Fruit fly (Drosophila melanogaster) whole organism, embryonic: Measurements from ENCODE around the gene MBD-like.
A peak's percentile ranks its signal among the peaks of the same experiment; 100 is the strongest.

Source experiments
- Antp ChIP-seq: fragments of 200-800 bp; sonication (Bioruptor generic); optimal IDR thresholded peaks from 3 replicates; lab custom pipeline; 2016; ENCODE audit warnings: missing biosample characterization, missing genetic modification characterization
- Atf6 ChIP-seq: fragments of 200-800 bp; sonication (Bioruptor generic); IDR thresholded peaks from 2 replicates; pipeline ENCODE4 v1.3.6; 2022; ENCODE audit warnings: missing biosample characterization, missing genetic modification characterization
- BtbVII ChIP-seq: fragments of 200-800 bp; sonication (Bioruptor generic); optimal IDR thresholded peaks from 3 replicates; lab custom pipeline; 2017; ENCODE audit warnings: missing biosample characterization, mild to moderate bottlenecking, missing genetic modification characterization
- CG11696 ChIP-seq: fragments of 200-800 bp; sonication (Bioruptor generic); IDR thresholded peaks from 2 replicates; pipeline ENCODE4 v1.3.6; 2022; ENCODE audit warnings: missing biosample characterization, missing genetic modification characterization
- CG12769 ChIP-seq: fragments of 200-800 bp; sonication (Bioruptor generic); optimal IDR thresholded peaks from 2 replicates; lab custom pipeline; 2019; ENCODE audit warnings: missing biosample characterization, mild to moderate bottlenecking, missing genetic modification characterization, moderate library complexity
- CG13424 ChIP-seq: fragments of 200-800 bp; sonication (Bioruptor generic); optimal IDR thresholded peaks from 2 replicates; lab custom pipeline; 2019; ENCODE audit warnings: missing biosample characterization, mild to moderate bottlenecking, missing genetic modification characterization, moderate library complexity
- CG13624 ChIP-seq: fragments of 200-800 bp; sonication (Bioruptor generic); optimal IDR thresholded peaks from 2 replicates; lab custom pipeline; 2016; ENCODE audit warnings: missing biosample characterization, missing genetic modification characterization
- CG13894 ChIP-seq: fragments of 200-800 bp; sonication (Bioruptor generic); optimal IDR thresholded peaks from 3 replicates; lab custom pipeline; 2018; ENCODE audit warnings: missing biosample characterization, mild to moderate bottlenecking, missing genetic modification characterization, moderate library complexity
- CG15514 ChIP-seq: fragments of 200-800 bp; sonication (Bioruptor generic); optimal IDR thresholded peaks from 3 replicates; lab custom pipeline; 2017; ENCODE audit warnings: missing biosample characterization, missing genetic modification characterization, mild to moderate bottlenecking, moderate library complexity, missing genetic modification reagents
- CG15696 ChIP-seq: fragments of 200-800 bp; sonication (Bioruptor generic); optimal IDR thresholded peaks from 2 replicates; lab custom pipeline; 2019; ENCODE audit warnings: missing biosample characterization, mild to moderate bottlenecking, missing genetic modification characterization, moderate library complexity
- CG1603 ChIP-seq: fragments of 200-800 bp; sonication (Bioruptor generic); optimal IDR thresholded peaks from 2 replicates; lab custom pipeline; 2019; ENCODE audit warnings: missing biosample characterization, mild to moderate bottlenecking, missing genetic modification characterization, moderate library complexity
- CG2889 ChIP-seq: fragments of 200-800 bp; sonication (Bioruptor generic); IDR thresholded peaks from 3 replicates; pipeline ENCODE4 v1.3.6; 2022; ENCODE audit warnings: missing biosample characterization, missing genetic modification characterization
- CG4282 ChIP-seq: fragments of 200-800 bp; sonication (Bioruptor generic); optimal IDR thresholded peaks from 2 replicates; lab custom pipeline; 2016; ENCODE audit warnings: missing biosample characterization, missing genetic modification characterization
- CG4328 ChIP-seq: fragments of 200-800 bp; sonication (Bioruptor generic); optimal IDR thresholded peaks from 3 replicates; lab custom pipeline; 2017; ENCODE audit warnings: missing biosample characterization, missing genetic modification reagents, missing genetic modification characterization
- CG4820 ChIP-seq: fragments of 200-800 bp; sonication (Bioruptor generic); optimal IDR thresholded peaks from 3 replicates; lab custom pipeline; 2016; ENCODE audit warnings: missing biosample characterization, missing genetic modification characterization
- CG4854 ChIP-seq: fragments of 200-800 bp; sonication (Bioruptor generic); optimal IDR thresholded peaks from 2 replicates; lab custom pipeline; 2016; ENCODE audit warnings: missing biosample characterization, missing genetic modification characterization, inconsistent platforms
- CG6854 ChIP-seq: fragments of 200-800 bp; sonication (Bioruptor generic); optimal IDR thresholded peaks from 3 replicates; lab custom pipeline; 2017; ENCODE audit warnings: missing biosample characterization, mild to moderate bottlenecking, missing genetic modification characterization
- CG8089 ChIP-seq: fragments of 200-800 bp; sonication (Bioruptor generic); optimal IDR thresholded peaks from 3 replicates; lab custom pipeline; 2016; ENCODE audit warnings: missing biosample characterization, missing genetic modification characterization
- CG8924 ChIP-seq: fragments of 200-800 bp; optimal IDR thresholded peaks from 3 replicates; lab custom pipeline; 2019; ENCODE audit warnings: missing biosample characterization, mild to moderate bottlenecking, missing genetic modification characterization, moderate library complexity
- CG9215 ChIP-seq: fragments of 200-800 bp; sonication (Bioruptor generic); IDR thresholded peaks from 2 replicates; pipeline ENCODE4 v1.3.6; 2022; ENCODE audit warnings: missing biosample characterization, missing genetic modification characterization
- CG9437 ChIP-seq: fragments of 200-800 bp; sonication (Bioruptor generic); optimal IDR thresholded peaks from 2 replicates; lab custom pipeline; 2018; ENCODE audit warnings: missing biosample characterization, mild to moderate bottlenecking, missing genetic modification characterization
- Deaf1 ChIP-seq: fragments of 200-800 bp; optimal IDR thresholded peaks from 3 replicates; lab custom pipeline; 2019; ENCODE audit warnings: missing biosample characterization, mild to moderate bottlenecking, missing genetic modification characterization, moderate library complexity
- Dek ChIP-seq: fragments of 200-800 bp; sonication (Bioruptor generic); optimal IDR thresholded peaks from 3 replicates; lab custom pipeline; 2019; ENCODE audit warnings: missing biosample characterization, mild to moderate bottlenecking, missing genetic modification characterization, moderate library complexity
- Fer3 ChIP-seq: fragments of 200-800 bp; sonication (Bioruptor generic); optimal IDR thresholded peaks from 2 replicates; lab custom pipeline; 2018; ENCODE audit warnings: missing biosample characterization, mild to moderate bottlenecking, missing genetic modification characterization, moderate library complexity
- HLH54F ChIP-seq: fragments of 200-800 bp; sonication (Bioruptor generic); optimal IDR thresholded peaks from 3 replicates; lab custom pipeline; 2016; ENCODE audit warnings: missing biosample characterization, missing genetic modification characterization
- Hey ChIP-seq: fragments of 200-800 bp; sonication (Bioruptor generic); optimal IDR thresholded peaks from 3 replicates; lab custom pipeline; 2018; ENCODE audit warnings: missing biosample characterization, mild to moderate bottlenecking, missing genetic modification characterization
- MESR4 ChIP-seq: fragments of 200-800 bp; sonication (Bioruptor generic); optimal IDR thresholded peaks from 2 replicates; lab custom pipeline; 2018; ENCODE audit warnings: missing biosample characterization, mild to moderate bottlenecking, missing genetic modification characterization, moderate library complexity
- NC2β ChIP-seq: fragments of 200-800 bp; sonication (Bioruptor generic); optimal IDR thresholded peaks from 2 replicates; lab custom pipeline; 2016; ENCODE audit warnings: missing biosample characterization, missing genetic modification characterization
- Rfx ChIP-seq: fragments of 200-800 bp; sonication (Bioruptor generic); IDR thresholded peaks from 2 replicates; pipeline ENCODE4 v1.3.6; 2022; ENCODE audit warnings: missing biosample characterization, missing genetic modification characterization
- abd-A ChIP-seq: fragments of 200-800 bp; sonication (Bioruptor generic); optimal IDR thresholded peaks from 3 replicates; lab custom pipeline; 2019; ENCODE audit warnings: missing biosample characterization, mild to moderate bottlenecking, missing genetic modification characterization, moderate library complexity
- bab2 ChIP-seq: fragments of 200-800 bp; sonication (Bioruptor generic); optimal IDR thresholded peaks from 2 replicates; lab custom pipeline; 2016; ENCODE audit warnings: missing biosample characterization, missing genetic modification characterization
- cas ChIP-seq: fragments of 200-800 bp; sonication (Bioruptor generic); IDR thresholded peaks from 2 replicates; pipeline ENCODE4 v1.3.6; 2022; ENCODE audit warnings: missing biosample characterization, missing genetic modification characterization
- cwo ChIP-seq: fragments of 200-800 bp; sonication (Bioruptor generic); optimal IDR thresholded peaks from 3 replicates; lab custom pipeline; 2017; ENCODE audit warnings: missing biosample characterization, missing genetic modification characterization, mild to moderate bottlenecking, moderate library complexity, missing genetic modification reagents
- dan ChIP-seq: fragments of 200-800 bp; sonication (Bioruptor generic); IDR thresholded peaks from 2 replicates; pipeline ENCODE4 v1.3.6; 2022; ENCODE audit warnings: missing biosample characterization, missing genetic modification characterization
- ems ChIP-seq: fragments of 200-800 bp; sonication (Bioruptor generic); optimal IDR thresholded peaks from 3 replicates; lab custom pipeline; 2016; ENCODE audit warnings: missing biosample characterization, missing genetic modification characterization
- fd102C ChIP-seq: fragments of 200-800 bp; sonication (Bioruptor generic); optimal IDR thresholded peaks from 2 replicates; lab custom pipeline; 2018; ENCODE audit warnings: missing biosample characterization, mild to moderate bottlenecking, missing genetic modification characterization, moderate library complexity
- gcm ChIP-seq: fragments of 200-800 bp; sonication (Bioruptor generic); optimal IDR thresholded peaks from 2 replicates; lab custom pipeline; 2019; ENCODE audit warnings: missing biosample characterization, mild to moderate bottlenecking, missing genetic modification characterization, moderate library complexity
- grn ChIP-seq: fragments of 200-800 bp; sonication (Bioruptor generic); optimal IDR thresholded peaks from 3 replicates; lab custom pipeline; 2017; ENCODE audit warnings: missing biosample characterization, missing genetic modification characterization
- hb ChIP-seq: fragments of 200-800 bp; sonication (Bioruptor generic); IDR thresholded peaks from 3 replicates; pipeline ENCODE4 v1.3.6; 2022; ENCODE audit warnings: missing biosample characterization, missing genetic modification characterization; ENCODE audit not compliant: partially characterized antibody
- her ChIP-seq: fragments of 200-800 bp; sonication (Bioruptor generic); optimal IDR thresholded peaks from 2 replicates; lab custom pipeline; 2016; ENCODE audit warnings: missing biosample characterization, missing genetic modification characterization
- kay ChIP-seq: fragments of 200-800 bp; sonication (Bioruptor generic); optimal IDR thresholded peaks from 2 replicates; lab custom pipeline; 2016; ENCODE audit warnings: missing biosample characterization, missing genetic modification characterization
- ken ChIP-seq: fragments of 200-800 bp; sonication (Bioruptor generic); IDR thresholded peaks from 3 replicates; pipeline ENCODE4 v1.3.6; 2022; ENCODE audit warnings: missing biosample characterization, missing genetic modification characterization
- luna ChIP-seq: fragments of 200-800 bp; sonication (Bioruptor generic); optimal IDR thresholded peaks from 2 replicates; lab custom pipeline; 2016; ENCODE audit warnings: missing biosample characterization, missing genetic modification characterization
- pnt ChIP-seq: fragments of 200-800 bp; sonication (Bioruptor generic); optimal IDR thresholded peaks from 3 replicates; lab custom pipeline; 2016; ENCODE audit warnings: missing biosample characterization, missing genetic modification characterization
- sug ChIP-seq: fragments of 200-800 bp; optimal IDR thresholded peaks from 2 replicates; lab custom pipeline; 2019; ENCODE audit warnings: missing biosample characterization, mild to moderate bottlenecking, missing genetic modification characterization, moderate library complexity
- vnd ChIP-seq: fragments of 200-800 bp; sonication (Bioruptor generic); IDR thresholded peaks from 3 replicates; pipeline ENCODE4 v1.3.6; 2022; ENCODE audit warnings: missing biosample characterization, missing genetic modification characterization; ENCODE audit not compliant: partially characterized antibody
- yki ChIP-seq: fragments of >200 bp; optimal IDR thresholded peaks from 3 replicates; lab custom pipeline; 2018

Gene MBD-like

dm6 chr3R:9527907-9528842 is 31.4 kb upstream of the MBD-like start (continued):
- TF ChIP-seq CG4282 (GFP tag; lab: Kevin White, UChicago) (peak; percentile 88), CG13894 (tag; lab: Kevin White, UChicago) (peak; percentile 88), cas (peak; percentile 91), BtbVII (GFP tag; lab: Kevin White, UChicago) (peak; percentile 92), luna (GFP tag; lab: Kevin White, UChicago) (peak; percentile 93), CG13424 (peak; percentile 63), CG15696 (peak; percentile 38), hb (GFP tag; lab: Robert Waterston, UW) (no peak), Dek (tag; lab: Kevin White, UChicago) (peak; percentile 83), MESR4 (GFP tag; lab: Kevin White, UChicago) (peak; percentile 10), pnt (GFP tag; lab: Kevin White, UChicago) (peak; percentile 78), vnd (GFP tag; lab: Robert Waterston, UW) (0 out of 3 replicates have a peak, but pooled peaks have one; percentile 23), dan (no peak), ken (peak; percentile 79; the same call in 2 of the 3 replicates), her (GFP tag; lab: Kevin White, UChicago) (peak; percentile 94), yki (lab: Kevin White, UChicago) (no peak), NC2β (GFP tag; lab: Kevin White, UChicago) (peak; percentile 84), ems (GFP tag; lab: Kevin White, UChicago) (peak; percentile 93), CG8089 (GFP tag; lab: Kevin White, UChicago) (peak; percentile 30), CG15514 (GFP tag; lab: Kevin White, UChicago) (peak; percentile 92), kay (GFP tag; lab: Kevin White, UChicago) (peak; percentile 86), CG11696 (GFP tag; lab: Robert Waterston, UW) (peak; percentile 88), bab2 (GFP tag; lab: Kevin White, UChicago) (peak; percentile 91), CG1603 (tag; lab: Kevin White, UChicago) (no peak), CG4328 (GFP tag; lab: Kevin White, UChicago) (peak; percentile 76), CG9437 (GFP tag; lab: Kevin White, UChicago) (peak; percentile 61), grn (GFP tag; lab: Kevin White, UChicago) (peak; percentile 70), gcm (GFP tag; lab: Kevin White, UChicago) (peak; percentile 43)

dm6 chr3R:9529387-9529897 is 30.1 kb upstream of the MBD-like start:
- TF ChIP-seq Antp (no peak), CG2889 (GFP tag; lab: Robert Waterston, UW) (no peak), Deaf1 (tag; lab: Kevin White, UChicago) (peak; percentile 7), sug (tag; lab: Kevin White, UChicago) (peak; percentile 81), CG13624 (GFP tag; lab: Kevin White, UChicago) (peak; percentile 61), Fer3 (tag; lab: Kevin White, UChicago) (peak; percentile 25), HLH54F (GFP tag; lab: Kevin White, UChicago) (peak; percentile 21), CG9215 (GFP tag; lab: Robert Waterston, UW) (no peak), CG12769 (peak; percentile 62), BtbVII (GFP tag; lab: Kevin White, UChicago) (peak; percentile 18), abd-A (peak; percentile 33), Rfx (GFP tag; lab: Robert Waterston, UW) (0 out of 2 replicates have a peak, but pooled peaks have one; percentile 4), CG8924 (tag; lab: Kevin White, UChicago) (no peak), grn (GFP tag; lab: Kevin White, UChicago) (peak; percentile 41), Hey (tag; lab: Kevin White, UChicago) (peak; percentile 18), cwo (GFP tag; lab: Kevin White, UChicago) (peak; percentile 73), CG4820 (GFP tag; lab: Kevin White, UChicago) (no peak), fd102C (GFP tag; lab: Kevin White, UChicago) (no peak), Atf6 (peak; percentile 45; the same call in 1 of the 2 replicates), CG4854 (GFP tag; lab: Kevin White, UChicago) (no peak), CG6854 (peak; percentile 17)
